Fruit fly (Drosophila melanogaster) whole organism: ENCODE data around the gene Eig71Eh.

Source experiments
- Dll ChIP-seq: fragments of >200 bp; optimal IDR thresholded peaks from 2 replicates; lab custom pipeline; 2017
- EcR ChIP-seq, 2 experiments: fragments of >200 bp; optimal IDR thresholded peaks; 2 replicates each; lab custom pipeline; 2017; ENCODE audit warnings: missing biosample characterization in 2 of 2, missing genetic modification characterization in 2 of 2, missing genetic modification reagents in 2 of 2
- pan ChIP-seq: fragments of >200 bp; optimal IDR thresholded peaks from 2 replicates; lab custom pipeline; 2017
- psq ChIP-seq: fragments of >200 bp; optimal IDR thresholded peaks from 2 replicates; lab custom pipeline; 2017
- usp ChIP-seq: fragments of >200 bp; optimal IDR thresholded peaks from 2 replicates; lab custom pipeline; 2017; ENCODE audit warnings: missing biosample characterization, missing genetic modification characterization, mixed read lengths

DNA sequence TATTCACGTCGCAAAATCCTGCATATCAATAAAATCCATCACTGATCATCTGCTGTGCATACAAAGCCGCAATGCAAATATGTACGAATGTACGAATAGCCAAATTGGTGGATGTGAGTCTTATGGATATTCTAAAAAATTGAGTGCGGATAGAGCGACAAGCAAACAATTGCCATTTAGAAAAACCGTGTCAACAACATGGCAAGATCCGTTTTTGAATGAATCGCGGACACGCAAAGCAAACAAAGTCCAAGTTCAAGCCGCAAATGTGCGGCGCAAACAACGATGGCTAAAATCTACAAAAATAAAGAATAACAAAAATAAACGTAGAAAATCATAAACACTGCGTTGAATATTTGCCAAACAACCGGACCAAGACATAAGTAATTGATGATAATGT, 30.3 kb upstream of the Eig71Eh start:
- TF ChIP-seq Dll (lab: Kevin White, UChicago) (no peak), psq (lab: Kevin White, UChicago) (no peak), pan (lab: Kevin White, UChicago) (no peak), EcR (GFP tag; optimal IDR thresholded peaks at IDR 0.05; lab: Kevin White, UChicago) (no peak), usp (GFP tag; lab: Kevin White, UChicago) (no peak)
